Worm (Caenorhabditis elegans) whole organism, midembryonic: ENCODE measurements around the gene C16A3.2.

ENCODE experiments used
- flt-1 ChIP-seq: fragments of 200-800 bp; sonication (Bioruptor generic); IDR thresholded peaks from 2 replicates; pipeline ENCODE4 v1.3.6; 2022; ENCODE audit warnings: missing genetic modification characterization, missing compliant biosample characterization
- tab-1 ChIP-seq: fragments of 200-800 bp; sonication (Bioruptor generic); IDR thresholded peaks from 2 replicates; pipeline ENCODE4 v1.3.6; 2022; ENCODE audit warnings: missing genetic modification characterization, missing compliant biosample characterization
- ztf-23 ChIP-seq: fragments of 200-800 bp; sonication (Bioruptor generic); IDR thresholded peaks from 2 replicates; pipeline ENCODE4 v1.3.6; 2022; ENCODE audit warnings: missing genetic modification reagents, missing genetic modification characterization, missing compliant biosample characterization

ce11 chrIII:6421473-6421872 is 31.8 kb downstream of the C16A3.2 start:
- TF ChIP-seq flt-1 (GFP tag; lab: Robert Waterston, UW) (no peak), ztf-23 (GFP tag; lab: Robert Waterston, UW) (no peak), tab-1 (GFP tag; lab: Robert Waterston, UW) (no peak)
